Worm (Caenorhabditis elegans) whole organism, mixed stage, embryonic: ENCODE measurements around the gene clec-216.

ENCODE experiments used
- bed-3 ChIP-seq: fragments of 200-800 bp; sonication (Bioruptor generic); optimal IDR thresholded peaks from 3 replicates; lab custom pipeline; 2018; ENCODE audit warnings: mild to moderate bottlenecking, missing genetic modification characterization, moderate library complexity, missing compliant biosample characterization
- lsy-2 ChIP-seq: fragments of 150-350 bp; optimal IDR thresholded peaks from 2 replicates; lab custom pipeline; 2014; ENCODE audit warnings: missing biosample characterization, missing genetic modification characterization
- mep-1 ChIP-seq: fragments of 150-350 bp; optimal IDR thresholded peaks from 2 replicates; lab custom pipeline; 2017; ENCODE audit warnings: missing biosample characterization, missing genetic modification reagents, missing genetic modification characterization, inconsistent platforms
- nhr-12 ChIP-seq: fragments of 150-350 bp; optimal IDR thresholded peaks from 2 replicates; lab custom pipeline; 2014; ENCODE audit warnings: missing biosample characterization, missing genetic modification characterization
- pha-4 ChIP-seq: fragments of 150-350 bp; optimal IDR thresholded peaks from 2 replicates; lab custom pipeline; 2018; ENCODE audit warnings: missing biosample characterization, missing genetic modification reagents, missing genetic modification characterization
- unc-120 ChIP-seq: sonication (generic microtip); optimal IDR thresholded peaks from 2 replicates; lab custom pipeline; 2017; ENCODE audit warnings: missing genetic modification characterization, missing compliant biosample characterization; ENCODE audit not compliant: poor library complexity, severe bottlenecking
- unc-39 ChIP-seq: fragments of 150-350 bp; optimal IDR thresholded peaks from 2 replicates; lab custom pipeline; 2014; ENCODE audit warnings: missing biosample characterization, missing genetic modification characterization
- ztf-11 ChIP-seq: fragments of 150-350 bp; optimal IDR thresholded peaks from 2 replicates; lab custom pipeline; 2014; ENCODE audit warnings: missing biosample characterization, missing genetic modification characterization

DNA sequence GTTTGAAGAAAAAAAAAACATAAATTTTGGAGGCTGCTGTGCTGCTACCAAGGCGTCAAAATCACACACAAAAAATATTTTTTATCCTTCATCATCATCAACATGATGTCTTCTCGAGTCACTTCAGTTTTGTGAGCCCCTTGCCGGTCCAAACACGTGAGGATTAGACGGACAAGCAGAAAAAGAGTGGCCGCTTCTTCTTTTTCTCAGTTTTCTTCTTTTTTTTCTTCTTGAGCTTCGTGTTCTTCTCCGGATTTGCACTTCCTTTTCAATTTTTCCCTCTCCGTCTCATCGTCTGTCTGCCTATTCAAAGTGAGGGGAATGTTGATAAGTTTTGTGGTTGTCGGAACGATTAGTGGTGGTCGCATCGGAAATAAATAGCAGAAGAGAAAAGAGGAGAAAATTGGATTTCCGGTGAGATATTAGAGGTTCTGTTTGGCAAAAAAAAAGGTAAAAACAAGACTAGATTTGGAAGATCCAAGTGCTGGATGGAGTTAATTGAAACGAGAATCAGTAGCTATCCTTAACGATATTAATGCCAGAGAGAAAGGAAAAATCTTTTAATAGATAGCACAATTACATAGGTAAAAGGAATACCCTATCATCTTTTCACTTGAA lies 27.7 kb upstream of the clec-216 start:
- TF ChIP-seq bed-3 (no peak), lsy-2 (tag; lab: Kevin White, UChicago) (no peak), unc-120 (tag; lab: Kevin White, UChicago) (no peak), pha-4 (tag; lab: Kevin White, UChicago) (no peak), unc-39 (no peak), mep-1 (tag; lab: Kevin White, UChicago) (no peak), ztf-11 (tag; lab: Kevin White, UChicago) (no peak), nhr-12 (tag; lab: Kevin White, UChicago) (no peak)
